Worm (Caenorhabditis elegans) whole organism, L3 larva: ENCODE results near the gene ctns-1.
A peak's percentile ranks its signal among the peaks of the same experiment; 100 is the strongest.

Source experiments
- R02D3.7 ChIP-seq: fragments of 150-350 bp; optimal IDR thresholded peaks from 2 replicates; lab custom pipeline; 2014; ENCODE audit warnings: missing biosample characterization, missing genetic modification characterization
- ZK546.5 ChIP-seq: sonication (generic microtip); optimal IDR thresholded peaks from 2 replicates; lab custom pipeline; 2017; ENCODE audit warnings: missing biosample characterization, missing genetic modification characterization
- aly-2 ChIP-seq: fragments of 150-350 bp; optimal IDR thresholded peaks from 2 replicates; lab custom pipeline; 2014; ENCODE audit warnings: missing biosample characterization, missing genetic modification characterization
- ama-1 ChIP-seq: fragments of 150-350 bp; optimal IDR thresholded peaks from 2 replicates; lab custom pipeline; 2018
- ceh-16 ChIP-seq: sonication (generic microtip); optimal IDR thresholded peaks from 2 replicates; lab custom pipeline; 2017; ENCODE audit warnings: missing biosample characterization, missing genetic modification characterization
- ceh-28 ChIP-seq: fragments of 150-350 bp; optimal IDR thresholded peaks from 2 replicates; lab custom pipeline; 2014; ENCODE audit warnings: missing biosample characterization, missing genetic modification reagents, missing genetic modification characterization
- ceh-82 ChIP-seq: fragments of 150-350 bp; optimal IDR thresholded peaks from 2 replicates; lab custom pipeline; 2014; ENCODE audit warnings: missing biosample characterization, missing genetic modification characterization
- ceh-9 ChIP-seq: sonication (generic microtip); optimal IDR thresholded peaks from 2 replicates; lab custom pipeline; 2018; ENCODE audit warnings: missing biosample characterization, missing genetic modification characterization
- daf-12 ChIP-seq: fragments of 150-350 bp; optimal IDR thresholded peaks from 2 replicates; lab custom pipeline; 2014; ENCODE audit warnings: missing biosample characterization, missing genetic modification reagents, missing genetic modification characterization
- egl-27 ChIP-seq: sonication (generic microtip); optimal IDR thresholded peaks from 4 replicates; lab custom pipeline; 2017; ENCODE audit warnings: missing biosample characterization, missing genetic modification reagents, missing genetic modification characterization
- egl-5 ChIP-seq: fragments of 150-350 bp; optimal IDR thresholded peaks from 2 replicates; lab custom pipeline; 2017; ENCODE audit warnings: missing biosample characterization, missing genetic modification reagents, missing genetic modification characterization, inconsistent platforms
- elt-1 ChIP-seq: fragments of 150-350 bp; optimal IDR thresholded peaks from 2 replicates; lab custom pipeline; 2014; ENCODE audit warnings: missing biosample characterization, missing genetic modification characterization
- elt-2 ChIP-seq: sonication (generic microtip); optimal IDR thresholded peaks from 2 replicates; lab custom pipeline; 2016; ENCODE audit warnings: missing genetic modification reagents, mild to moderate bottlenecking, missing genetic modification characterization, missing compliant biosample characterization
- elt-3 ChIP-seq, 3 experiments: fragments of 150-350 bp in 1 of 3; sonication (generic microtip) in 2 of 3; optimal IDR thresholded peaks; 2 replicates in 2 of 3; 4 replicates in 1 of 3; lab custom pipeline; 2014 to 2017; ENCODE audit warnings: missing biosample characterization in 3 of 3, missing genetic modification characterization in 3 of 3
- eor-1 ChIP-seq, 2 experiments: fragments of 150-350 bp; optimal IDR thresholded peaks; 2 replicates each; lab custom pipeline; 2014 to 2018; ENCODE audit warnings: missing biosample characterization in 2 of 2, missing genetic modification characterization in 2 of 2
- fkh-10 ChIP-seq: sonication (generic microtip); optimal IDR thresholded peaks from 2 replicates; lab custom pipeline; 2017; ENCODE audit warnings: missing biosample characterization, missing genetic modification reagents, missing genetic modification characterization
- fkh-2 ChIP-seq: fragments of 150-350 bp; optimal IDR thresholded peaks from 2 replicates; lab custom pipeline; 2014; ENCODE audit warnings: missing biosample characterization, missing genetic modification reagents, missing genetic modification characterization
- fos-1 ChIP-seq: fragments of 150-350 bp; optimal IDR thresholded peaks from 2 replicates; lab custom pipeline; 2014; ENCODE audit warnings: missing biosample characterization, missing genetic modification characterization
- hmg-11 ChIP-seq: sonication (generic microtip); optimal IDR thresholded peaks from 2 replicates; lab custom pipeline; 2016; ENCODE audit warnings: missing genetic modification characterization, missing compliant biosample characterization
- jun-1 ChIP-seq: fragments of 150-350 bp; optimal IDR thresholded peaks from 2 replicates; lab custom pipeline; 2014; ENCODE audit warnings: missing biosample characterization, missing genetic modification reagents, missing genetic modification characterization
- lin-15B ChIP-seq: fragments of 150-350 bp; optimal IDR thresholded peaks from 2 replicates; lab custom pipeline; 2014; ENCODE audit warnings: missing biosample characterization, missing genetic modification characterization
- lin-39 ChIP-seq: fragments of 150-350 bp; optimal IDR thresholded peaks from 2 replicates; lab custom pipeline; 2018; ENCODE audit warnings: missing biosample characterization, missing genetic modification reagents, missing genetic modification characterization
- lsy-12 ChIP-seq: sonication (generic microtip); optimal IDR thresholded peaks from 2 replicates; lab custom pipeline; 2016; ENCODE audit warnings: mild to moderate bottlenecking, missing genetic modification characterization, missing compliant biosample characterization
- mdl-1 ChIP-seq: fragments of 150-350 bp; optimal IDR thresholded peaks from 2 replicates; lab custom pipeline; 2014; ENCODE audit warnings: missing biosample characterization, missing genetic modification characterization
- mml-1 ChIP-seq: fragments of 150-350 bp; sonication (generic microtip); optimal IDR thresholded peaks from 3 replicates; lab custom pipeline; 2014; ENCODE audit warnings: missing biosample characterization, missing genetic modification characterization
- nfya-1 ChIP-seq: sonication (generic microtip); optimal IDR thresholded peaks from 2 replicates; lab custom pipeline; 2017; ENCODE audit warnings: missing genetic modification characterization, mild to moderate bottlenecking, missing compliant biosample characterization, antibody characterized with exemption, moderate library complexity; ENCODE audit not compliant: insufficient read depth
- nhr-11 ChIP-seq: fragments of 150-350 bp; optimal IDR thresholded peaks from 2 replicates; lab custom pipeline; 2014; ENCODE audit warnings: missing biosample characterization, missing genetic modification characterization
- nhr-12 ChIP-seq: fragments of 150-350 bp; optimal IDR thresholded peaks from 2 replicates; lab custom pipeline; 2014; ENCODE audit warnings: missing biosample characterization, missing genetic modification characterization
- nhr-23 ChIP-seq: fragments of 150-350 bp; optimal IDR thresholded peaks from 2 replicates; lab custom pipeline; 2014; ENCODE audit warnings: missing biosample characterization, missing genetic modification reagents, missing genetic modification characterization
- nhr-237 ChIP-seq: fragments of 150-350 bp; optimal IDR thresholded peaks from 2 replicates; lab custom pipeline; 2014; ENCODE audit warnings: missing biosample characterization, missing genetic modification characterization
- nhr-25 ChIP-seq: sonication (generic microtip); optimal IDR thresholded peaks from 2 replicates; lab custom pipeline; 2017; ENCODE audit warnings: missing biosample characterization, missing genetic modification characterization
- nhr-28 ChIP-seq: fragments of 150-350 bp; optimal IDR thresholded peaks from 2 replicates; lab custom pipeline; 2014; ENCODE audit warnings: missing biosample characterization, missing genetic modification characterization
- nhr-43 ChIP-seq: sonication (generic microtip); optimal IDR thresholded peaks from 2 replicates; lab custom pipeline; 2016; ENCODE audit warnings: mild to moderate bottlenecking, missing genetic modification characterization, missing compliant biosample characterization; ENCODE audit not compliant: poor library complexity, severe bottlenecking
- nhr-67 ChIP-seq: fragments of 150-350 bp; optimal IDR thresholded peaks from 2 replicates; lab custom pipeline; 2014; ENCODE audit warnings: missing biosample characterization, missing genetic modification characterization
- nhr-76 ChIP-seq: fragments of 150-350 bp; sonication (generic microtip); optimal IDR thresholded peaks from 5 replicates; lab custom pipeline; 2014; ENCODE audit warnings: missing biosample characterization, missing genetic modification characterization
- nhr-77 ChIP-seq: fragments of 150-350 bp; optimal IDR thresholded peaks from 2 replicates; lab custom pipeline; 2014; ENCODE audit warnings: missing biosample characterization, missing genetic modification characterization
- pha-4 ChIP-seq: fragments of 150-350 bp; optimal IDR thresholded peaks from 2 replicates; lab custom pipeline; 2014; ENCODE audit warnings: missing biosample characterization, missing genetic modification reagents, missing genetic modification characterization
- pqm-1 ChIP-seq: fragments of 150-350 bp; optimal IDR thresholded peaks from 2 replicates; lab custom pipeline; 2017; ENCODE audit warnings: missing biosample characterization, missing genetic modification characterization, inconsistent platforms
- sea-2 ChIP-seq: fragments of 150-350 bp; sonication (generic microtip); optimal IDR thresholded peaks from 4 replicates; lab custom pipeline; 2014; ENCODE audit warnings: missing biosample characterization, missing genetic modification reagents, missing genetic modification characterization
- skn-1 ChIP-seq: fragments of 150-350 bp; optimal IDR thresholded peaks from 2 replicates; lab custom pipeline; 2014; ENCODE audit warnings: missing biosample characterization, missing genetic modification characterization
- snpc-4 ChIP-seq: fragments of 150-350 bp; optimal IDR thresholded peaks from 2 replicates; lab custom pipeline; 2014; ENCODE audit warnings: missing biosample characterization, missing genetic modification characterization
- tbx-2 ChIP-seq: sonication (generic microtip); optimal IDR thresholded peaks from 2 replicates; lab custom pipeline; 2016; ENCODE audit warnings: mild to moderate bottlenecking, missing genetic modification characterization, missing compliant biosample characterization
- unc-39 ChIP-seq: sonication (generic microtip); optimal IDR thresholded peaks from 4 replicates; lab custom pipeline; 2017; ENCODE audit warnings: missing biosample characterization, missing genetic modification characterization
- unc-62 ChIP-seq: fragments of 150-350 bp; sonication (generic microtip); optimal IDR thresholded peaks from 4 replicates; lab custom pipeline; 2014; ENCODE audit warnings: missing biosample characterization, missing genetic modification reagents, missing genetic modification characterization
- zag-1 ChIP-seq: fragments of 150-350 bp; optimal IDR thresholded peaks from 2 replicates; lab custom pipeline; 2014; ENCODE audit warnings: missing biosample characterization, missing genetic modification characterization
- ztf-11 ChIP-seq: fragments of 150-350 bp; optimal IDR thresholded peaks from 2 replicates; lab custom pipeline; 2014; ENCODE audit warnings: missing biosample characterization, missing genetic modification characterization
- ztf-4 ChIP-seq: fragments of 150-350 bp; optimal IDR thresholded peaks from 2 replicates; lab custom pipeline; 2014; ENCODE audit warnings: missing biosample characterization, missing genetic modification characterization

Gene ctns-1

DNA sequence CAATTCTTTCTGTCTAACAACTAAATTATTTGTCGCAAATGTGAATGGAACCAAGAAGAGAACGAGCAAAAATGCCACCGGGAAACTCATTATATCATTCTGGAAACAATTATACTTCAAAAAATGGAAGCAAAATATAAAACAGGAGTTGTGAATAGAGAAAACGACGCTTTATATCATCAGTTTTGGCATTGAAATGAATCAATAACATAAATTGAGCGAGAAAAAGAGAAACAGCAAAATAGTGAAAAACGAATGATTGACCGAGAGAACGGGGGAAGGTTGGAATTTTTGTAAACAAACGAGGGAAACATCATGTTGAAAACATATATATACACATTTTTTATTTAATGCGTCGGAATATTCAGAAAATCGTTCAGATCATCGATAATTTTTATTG lies at the start of gene ctns-1:
TSS of gene ctns-1 (minus strand) at position 101 of the 400 bp plus-strand sequence.
- TF ChIP-seq hmg-11 (no peak), pha-4 (peak; percentile 30)

DNA sequence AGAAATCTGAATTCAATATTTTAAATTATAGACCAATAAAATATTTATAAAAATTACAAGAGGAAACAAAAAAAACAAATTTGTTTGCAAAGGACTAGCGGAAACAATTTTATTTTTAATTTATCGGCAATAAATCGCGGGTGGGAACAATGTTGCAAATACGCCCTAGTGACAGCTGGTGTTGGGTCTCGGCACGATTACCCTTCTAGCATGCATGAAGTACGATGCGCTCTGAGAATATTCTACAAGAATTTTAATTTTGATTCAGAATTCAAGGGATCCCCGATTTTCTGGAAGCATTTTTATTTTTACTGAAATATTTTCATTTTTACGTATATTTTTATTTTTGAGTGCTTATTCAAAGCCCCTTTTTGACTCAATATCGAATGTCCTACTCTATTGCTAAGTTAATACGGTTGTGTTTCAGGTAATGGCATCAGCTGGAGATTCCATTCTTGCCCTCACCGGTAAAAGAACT lies 48.3 kb upstream of the ctns-1 start, which contains the start of the genes mig-5 and cct-1:
TSS of gene mig-5 (minus strand) at position 8 of the 478 bp plus-strand sequence.
TSS of gene cct-1 (plus strand) at position 428 of the 478 bp plus-strand sequence.
- TF ChIP-seq ztf-11 (tag; lab: Kevin White, UChicago) (no peak), jun-1 (tag; lab: Kevin White, UChicago) (peak; percentile 95), nhr-28 (tag; lab: Kevin White, UChicago) (peak; percentile 62), nhr-237 (tag; lab: Kevin White, UChicago) (no peak), fos-1 (tag; lab: Kevin White, UChicago) (peak; percentile 20), unc-62 (GFP tag; lab: Kevin White, UChicago) (peak; percentile 86), nhr-77 (tag; lab: Kevin White, UChicago) (peak; percentile 93), pha-4 (peak; percentile 99), nhr-67 (tag; lab: Kevin White, UChicago) (no peak), nhr-23 (tag; lab: Kevin White, UChicago) (peak; percentile 99), pqm-1 (tag; lab: Kevin White, UChicago) (peak; percentile 92), ceh-9 (tag; lab: Kevin White, UChicago) (no peak), hmg-11 (peak; percentile 96), unc-39 (tag; lab: Kevin White, UChicago) (no peak), nfya-1 (tag; lab: Kevin White, UChicago) (peak; percentile 99), nhr-25 (tag; lab: Kevin White, UChicago) (peak; percentile 94), ceh-16 (tag; lab: Kevin White, UChicago) (peak; percentile 48), ceh-28 (tag; lab: Kevin White, UChicago) (peak; percentile 94), daf-12 (tag; lab: Kevin White, UChicago) (peak; percentile 30), aly-2 (peak; percentile 91), lin-15B (tag; lab: Kevin White, UChicago) (peak; percentile 99), nhr-11 (tag; lab: Kevin White, UChicago) (peak; percentile 92), elt-2 (tag; lab: Kevin White, UChicago) (peak; percentile 80), egl-5 (tag; lab: Kevin White, UChicago) (peak; percentile 98), nhr-43 (tag; lab: Kevin White, UChicago) (peak; percentile 98), ama-1 (lab: Kevin White, UChicago) (peak; percentile 77), elt-3 (tag; optimal IDR thresholded peaks at IDR 0.05; lab: Kevin White, UChicago) (peak in 2 of 3 experiments; percentile 20 to 79), nhr-12 (tag; lab: Kevin White, UChicago) (no peak), sea-2 (no peak), skn-1 (tag; lab: Kevin White, UChicago) (peak; percentile 96), ZK546.5 (tag; lab: Kevin White, UChicago) (peak; percentile 52), eor-1 (tag; optimal IDR thresholded peaks at IDR 0.05; lab: Kevin White, UChicago) (no peak), elt-1 (tag; lab: Kevin White, UChicago) (peak; percentile 86), fkh-2 (no peak), tbx-2 (tag; lab: Kevin White, UChicago) (peak; percentile 91), fkh-10 (GFP tag; lab: Kevin White, UChicago) (peak; percentile 91), nhr-76 (peak; percentile 35), mml-1 (tag; lab: Kevin White, UChicago) (no peak), egl-27 (tag; lab: Kevin White, UChicago) (peak; percentile 29), zag-1 (peak; percentile 81), mdl-1 (tag; lab: Kevin White, UChicago) (peak; percentile 62), snpc-4 (tag; lab: Kevin White, UChicago) (peak; percentile 86), lsy-12 (tag; lab: Kevin White, UChicago) (peak; percentile 96), ceh-82 (tag; lab: Kevin White, UChicago) (peak; percentile 96), lin-39 (peak; percentile 96), ztf-4 (tag; lab: Kevin White, UChicago) (no peak), R02D3.7 (peak; percentile 95)
